Fruit fly (Drosophila melanogaster) whole organism, adult: Measurements from ENCODE around the gene P5cr.

Experiments
- CG14711 ChIP-seq: fragments of 200-800 bp; sonication (Bioruptor generic); optimal IDR thresholded peaks from 2 replicates; lab custom pipeline; 2018; ENCODE audit warnings: missing biosample characterization, mild to moderate bottlenecking, missing genetic modification characterization, moderate library complexity
- CG33017 ChIP-seq: fragments of 200-800 bp; sonication (Bioruptor generic); optimal IDR thresholded peaks from 2 replicates; lab custom pipeline; 2018; ENCODE audit warnings: missing biosample characterization, mild to moderate bottlenecking, missing genetic modification characterization, moderate library complexity
- Mnt ChIP-seq: fragments of 200-800 bp; sonication (Bioruptor generic); optimal IDR thresholded peaks from 2 replicates; lab custom pipeline; 2016; ENCODE audit warnings: missing biosample characterization, mild to moderate bottlenecking, missing genetic modification characterization
- bab1 ChIP-seq: fragments of 200-800 bp; sonication (Bioruptor generic); optimal IDR thresholded peaks from 3 replicates; lab custom pipeline; 2019; ENCODE audit warnings: missing biosample characterization, mild to moderate bottlenecking, missing genetic modification characterization, moderate library complexity
- pad ChIP-seq: fragments of 200-800 bp; sonication (Bioruptor generic); optimal IDR thresholded peaks from 3 replicates; lab custom pipeline; 2017; ENCODE audit warnings: missing biosample characterization, missing genetic modification characterization, mild to moderate bottlenecking, moderate library complexity, missing genetic modification reagents
- toe ChIP-seq: fragments of 200-800 bp; sonication (Bioruptor generic); optimal IDR thresholded peaks from 2 replicates; lab custom pipeline; 2016; ENCODE audit warnings: missing biosample characterization, missing genetic modification characterization

DNA sequence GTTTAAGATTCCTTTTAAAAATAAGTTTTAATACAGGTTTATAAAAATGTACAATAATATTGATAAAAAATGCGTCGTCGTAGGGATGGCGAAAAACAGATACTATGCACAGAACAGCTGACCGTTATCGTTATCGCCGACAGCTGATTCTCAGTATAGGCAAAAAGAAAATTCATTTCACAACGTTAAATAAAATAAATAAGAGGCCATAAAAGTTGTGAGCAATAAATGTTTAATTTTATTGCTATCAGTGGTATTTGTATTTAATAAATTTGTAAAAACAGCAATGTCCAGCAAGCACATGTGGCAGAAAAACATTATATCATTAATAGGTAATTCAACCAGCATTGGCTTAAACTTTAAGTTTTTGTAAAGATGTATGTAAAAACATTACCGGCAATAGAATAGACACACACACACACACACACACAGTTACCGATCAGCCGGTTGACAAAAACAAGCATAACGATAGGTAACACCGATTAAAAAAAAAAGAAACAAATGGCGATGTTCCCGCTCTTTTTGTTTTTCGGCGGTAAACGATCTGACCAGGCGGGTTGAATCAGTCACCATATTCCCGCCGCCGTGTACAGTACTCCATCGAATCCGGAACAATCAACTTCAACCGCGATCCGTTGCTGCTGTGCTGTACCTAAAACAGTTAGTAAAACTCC is 47.7 kb upstream of the P5cr start, which contains the start of the genes dnk and Smu1:
- TF ChIP-seq pad (GFP tag; lab: Kevin White, UChicago), result no peak
- TF ChIP-seq CG33017, result no peak
- no peak for TF ChIP-seq Mnt (GFP tag; lab: Kevin White, UChicago)
- TF ChIP-seq bab1 (GFP tag; lab: Kevin White, UChicago), result no peak
- TF ChIP-seq toe, result no peak
- TF ChIP-seq CG14711 (tag; lab: Kevin White, UChicago), result no peak
